Fruit fly (Drosophila melanogaster) whole organism, adult: ENCODE measurements around the gene Rassf.

Experiments used
- CG11617 ChIP-seq: fragments of 200-800 bp; sonication (Bioruptor generic); optimal IDR thresholded peaks from 2 replicates; lab custom pipeline; 2017; ENCODE audit warnings: mild to moderate bottlenecking, missing biosample characterization, missing genetic modification reagents, missing genetic modification characterization
- CG12768 ChIP-seq: fragments of 200-800 bp; sonication (Bioruptor generic); optimal IDR thresholded peaks from 2 replicates; lab custom pipeline; 2017; ENCODE audit warnings: missing biosample characterization, missing genetic modification characterization, mild to moderate bottlenecking, moderate library complexity, missing genetic modification reagents
- CG14711 ChIP-seq: fragments of 200-800 bp; sonication (Bioruptor generic); optimal IDR thresholded peaks from 2 replicates; lab custom pipeline; 2018; ENCODE audit warnings: missing biosample characterization, mild to moderate bottlenecking, missing genetic modification characterization, moderate library complexity
- CG1620 ChIP-seq: fragments of 200-800 bp; sonication (Bioruptor generic); optimal IDR thresholded peaks from 2 replicates; lab custom pipeline; 2016; ENCODE audit warnings: missing biosample characterization, missing genetic modification characterization
- CG33017 ChIP-seq: fragments of 200-800 bp; sonication (Bioruptor generic); optimal IDR thresholded peaks from 2 replicates; lab custom pipeline; 2018; ENCODE audit warnings: missing biosample characterization, mild to moderate bottlenecking, missing genetic modification characterization, moderate library complexity
- CG5204 ChIP-seq: fragments of 200-800 bp; sonication (Bioruptor generic); optimal IDR thresholded peaks from 2 replicates; lab custom pipeline; 2016; ENCODE audit warnings: missing biosample characterization, missing genetic modification characterization
- CG7045 ChIP-seq: fragments of 200-800 bp; sonication (Bioruptor generic); optimal IDR thresholded peaks from 2 replicates; lab custom pipeline; 2017; ENCODE audit warnings: missing biosample characterization, mild to moderate bottlenecking, missing genetic modification characterization
- CG7101 ChIP-seq: fragments of 200-800 bp; sonication (Bioruptor generic); optimal IDR thresholded peaks from 2 replicates; lab custom pipeline; 2018; ENCODE audit warnings: missing biosample characterization, mild to moderate bottlenecking, missing genetic modification characterization, moderate library complexity
- Clk ChIP-seq: fragments of 200-800 bp; sonication (Bioruptor generic); optimal IDR thresholded peaks from 2 replicates; lab custom pipeline; 2017; ENCODE audit warnings: missing biosample characterization, missing genetic modification characterization
- Crg-1 ChIP-seq: fragments of 200-800 bp; sonication (Bioruptor generic); optimal IDR thresholded peaks from 2 replicates; lab custom pipeline; 2016; ENCODE audit warnings: missing biosample characterization, missing genetic modification characterization
- Hr96 ChIP-seq: fragments of 200-800 bp; sonication (Bioruptor generic); optimal IDR thresholded peaks from 2 replicates; lab custom pipeline; 2016; ENCODE audit warnings: missing biosample characterization, missing genetic modification characterization
- Mnt ChIP-seq: fragments of 200-800 bp; sonication (Bioruptor generic); optimal IDR thresholded peaks from 2 replicates; lab custom pipeline; 2016; ENCODE audit warnings: missing biosample characterization, mild to moderate bottlenecking, missing genetic modification characterization
- bab1 ChIP-seq: fragments of 200-800 bp; sonication (Bioruptor generic); optimal IDR thresholded peaks from 3 replicates; lab custom pipeline; 2019; ENCODE audit warnings: missing biosample characterization, mild to moderate bottlenecking, missing genetic modification characterization, moderate library complexity
- cic ChIP-seq: fragments of 200-800 bp; sonication (Bioruptor generic); optimal IDR thresholded peaks from 2 replicates; lab custom pipeline; 2017; ENCODE audit warnings: missing biosample characterization, mild to moderate bottlenecking, missing genetic modification characterization, moderate library complexity
- cnc ChIP-seq, 2 experiments: fragments of >200 bp; optimal IDR thresholded peaks; 2 replicates each; lab custom pipeline; 2017
- kay ChIP-seq: fragments of 200-800 bp; sonication (Bioruptor generic); peaks from one replicate; lab custom pipeline; 2016; ENCODE audit warnings: missing biosample characterization, missing genetic modification characterization, borderline replicate concordance
- ovo ChIP-seq: fragments of 200-800 bp; sonication (Bioruptor generic); optimal IDR thresholded peaks from 2 replicates; lab custom pipeline; 2016; ENCODE audit warnings: missing biosample characterization, missing genetic modification characterization
- pad ChIP-seq: fragments of 200-800 bp; sonication (Bioruptor generic); optimal IDR thresholded peaks from 3 replicates; lab custom pipeline; 2017; ENCODE audit warnings: missing biosample characterization, missing genetic modification characterization, mild to moderate bottlenecking, moderate library complexity, missing genetic modification reagents
- tj ChIP-seq: fragments of 200-800 bp; sonication (Bioruptor generic); optimal IDR thresholded peaks from 3 replicates; lab custom pipeline; 2017; ENCODE audit warnings: missing biosample characterization, mild to moderate bottlenecking, missing genetic modification characterization, moderate library complexity
- toe ChIP-seq: fragments of 200-800 bp; sonication (Bioruptor generic); optimal IDR thresholded peaks from 2 replicates; lab custom pipeline; 2016; ENCODE audit warnings: missing biosample characterization, missing genetic modification characterization

The Rassf gene

DNA sequence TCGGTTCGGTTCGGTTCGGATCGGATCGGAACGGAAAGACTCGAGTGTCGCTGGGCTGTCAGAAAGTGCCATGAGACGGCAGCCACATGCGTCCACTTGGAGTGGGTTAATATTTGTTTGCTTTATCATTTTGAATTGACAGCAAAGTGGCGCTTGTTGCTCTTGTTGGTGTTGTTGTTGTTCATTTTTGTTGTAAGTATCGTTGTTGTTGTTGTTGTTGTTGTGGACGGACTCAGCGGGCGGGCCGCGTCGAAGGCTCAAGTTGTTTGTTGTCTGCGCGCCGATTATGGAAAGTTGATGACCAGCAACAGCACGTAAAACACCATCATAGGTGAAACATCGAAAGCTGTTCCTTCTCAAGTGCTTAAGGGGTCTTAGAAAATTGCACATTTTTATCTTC is 29.3 kb upstream of the Rassf start:
- TF ChIP-seq pad, result no peak
- no peak for TF ChIP-seq CG5204
- TF ChIP-seq Mnt (GFP tag; lab: Kevin White, UChicago), result no peak
- no peak for TF ChIP-seq cic (GFP tag; lab: Kevin White, UChicago)
- no peak for TF ChIP-seq CG11617 (GFP tag; lab: Kevin White, UChicago)
- TF ChIP-seq kay (GFP tag; lab: Kevin White, UChicago), result no peak
- TF ChIP-seq Hr96 (GFP tag; lab: Kevin White, UChicago), result no peak
- no peak for TF ChIP-seq CG1620 (GFP tag; lab: Kevin White, UChicago)
- TF ChIP-seq CG14711 (tag; lab: Kevin White, UChicago), result no peak
- no peak for TF ChIP-seq CG12768 (GFP tag; lab: Kevin White, UChicago)
- TF ChIP-seq toe (GFP tag; lab: Kevin White, UChicago), result no peak
- TF ChIP-seq ovo (GFP tag; lab: Kevin White, UChicago), result no peak
- no peak for TF ChIP-seq cnc (optimal IDR thresholded peaks at IDR 0.05; lab: Kevin White, UChicago)
- TF ChIP-seq CG7045 (GFP tag; lab: Kevin White, UChicago), result no peak
- no peak for TF ChIP-seq Crg-1 (GFP tag; lab: Kevin White, UChicago)
- TF ChIP-seq Clk, result no peak

dm6 chr3R:23145681-23146080 is 27.9 kb upstream of the Rassf start:
- TF ChIP-seq CG33017 (no peak), CG12768 (GFP tag; lab: Kevin White, UChicago) (no peak), CG14711 (tag; lab: Kevin White, UChicago) (no peak), CG7045 (GFP tag; lab: Kevin White, UChicago) (no peak), pad (no peak), CG5204 (no peak), kay (GFP tag; lab: Kevin White, UChicago) (no peak), bab1 (GFP tag; lab: Kevin White, UChicago) (no peak), ovo (GFP tag; lab: Kevin White, UChicago) (no peak), toe (GFP tag; lab: Kevin White, UChicago) (no peak), cic (GFP tag; lab: Kevin White, UChicago) (no peak), Mnt (GFP tag; lab: Kevin White, UChicago) (no peak), Clk (no peak), Hr96 (GFP tag; lab: Kevin White, UChicago) (no peak)

DNA sequence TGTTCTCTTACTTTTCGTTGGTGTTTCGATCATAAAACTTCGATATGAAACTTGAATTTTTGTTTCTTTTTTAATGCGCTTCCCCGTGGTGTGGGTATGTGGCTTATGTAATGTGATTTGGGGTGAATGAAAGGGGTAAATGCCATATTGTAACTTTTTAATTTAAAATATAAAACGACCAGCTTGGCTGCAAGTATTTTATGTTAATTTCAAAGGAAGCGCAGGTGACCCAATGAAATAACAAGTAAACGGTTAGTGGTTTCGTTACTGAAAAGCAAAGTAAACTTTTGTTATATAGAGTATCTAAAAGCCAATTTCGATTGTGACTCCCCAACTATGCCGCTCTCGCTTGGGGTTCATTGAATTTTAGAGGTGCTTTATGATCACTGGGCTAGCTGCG is 26.9 kb upstream of the Rassf start:
- no peak for TF ChIP-seq pad
- no peak for TF ChIP-seq Hr96 (GFP tag; lab: Kevin White, UChicago)
- TF ChIP-seq CG33017, result no peak
- TF ChIP-seq CG5204, result no peak
- TF ChIP-seq CG7101 (tag; lab: Kevin White, UChicago), result no peak
- no peak for TF ChIP-seq CG1620 (GFP tag; lab: Kevin White, UChicago)
- TF ChIP-seq Crg-1 (GFP tag; lab: Kevin White, UChicago), result no peak
- no peak for TF ChIP-seq CG12768 (GFP tag; lab: Kevin White, UChicago)

- TF ChIP-seq CG14711 (tag; lab: Kevin White, UChicago) (no peak), pad (no peak), CG7101 (tag; lab: Kevin White, UChicago) (no peak)
Measured at dm6 chr3R:23143440-23143839, 25.7 kb upstream of the Rassf start.

dm6 chr3R:23141678-23142338 is 24.1 kb upstream of the Rassf start, which contains the start of gene hh:
Gene hh, minus strand, starts transcription at chr3R:23141906.
- no peak for TF ChIP-seq CG1620 (GFP tag; lab: Kevin White, UChicago)

DNA sequence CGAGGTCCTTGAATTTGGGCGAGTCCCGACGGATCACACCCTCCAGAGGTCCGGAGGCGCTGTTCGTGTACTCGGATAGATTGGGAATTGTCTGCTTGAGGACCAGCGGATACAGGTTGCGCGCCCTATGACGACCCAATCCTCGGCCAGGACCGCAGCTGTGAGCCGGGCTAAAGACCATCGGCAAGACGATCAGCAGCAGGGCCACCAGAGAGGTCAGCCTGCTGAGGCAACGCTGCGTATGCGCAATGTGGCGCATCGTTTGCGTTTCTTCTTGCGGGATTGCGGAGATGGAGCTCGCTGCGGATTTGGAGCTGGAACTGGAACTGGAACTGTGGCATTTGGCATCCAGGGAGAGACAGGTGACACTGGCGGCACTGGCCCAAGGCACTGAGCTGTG is 23.4 kb upstream of the Rassf start:
- TF ChIP-seq CG7101 (tag; lab: Kevin White, UChicago) (no peak), CG12768 (GFP tag; lab: Kevin White, UChicago) (no peak), CG11617 (GFP tag; lab: Kevin White, UChicago) (no peak), Mnt (GFP tag; lab: Kevin White, UChicago) (no peak), CG5204 (no peak), CG14711 (tag; lab: Kevin White, UChicago) (no peak), CG33017 (no peak), cic (GFP tag; lab: Kevin White, UChicago) (no peak), tj (no peak), Crg-1 (GFP tag; lab: Kevin White, UChicago) (no peak), Clk (no peak), CG7045 (GFP tag; lab: Kevin White, UChicago) (no peak), Hr96 (GFP tag; lab: Kevin White, UChicago) (no peak), ovo (GFP tag; lab: Kevin White, UChicago) (no peak)

- TF ChIP-seq cnc (optimal IDR thresholded peaks at IDR 0.05; lab: Kevin White, UChicago), result peak; percentile 11 to 52
- TF ChIP-seq Crg-1 (GFP tag; lab: Kevin White, UChicago), result no peak
Measured at dm6 chr3R:23140280-23140679, 22.5 kb upstream of the Rassf start.
